Worm (Caenorhabditis elegans) whole organism, midembryonic: ENCODE data around the gene ciao-2B.

ENCODE experiments used
- flt-1 ChIP-seq: fragments of 200-800 bp; sonication (Bioruptor generic); IDR thresholded peaks from 2 replicates; pipeline ENCODE4 v1.3.6; 2022; ENCODE audit warnings: missing genetic modification characterization, missing compliant biosample characterization
- ztf-29 ChIP-seq: fragments of 200-800 bp; sonication (Bioruptor generic); IDR thresholded peaks from 2 replicates; pipeline ENCODE4 v1.3.6; 2022; ENCODE audit warnings: missing genetic modification reagents, missing genetic modification characterization, missing compliant biosample characterization

DNA sequence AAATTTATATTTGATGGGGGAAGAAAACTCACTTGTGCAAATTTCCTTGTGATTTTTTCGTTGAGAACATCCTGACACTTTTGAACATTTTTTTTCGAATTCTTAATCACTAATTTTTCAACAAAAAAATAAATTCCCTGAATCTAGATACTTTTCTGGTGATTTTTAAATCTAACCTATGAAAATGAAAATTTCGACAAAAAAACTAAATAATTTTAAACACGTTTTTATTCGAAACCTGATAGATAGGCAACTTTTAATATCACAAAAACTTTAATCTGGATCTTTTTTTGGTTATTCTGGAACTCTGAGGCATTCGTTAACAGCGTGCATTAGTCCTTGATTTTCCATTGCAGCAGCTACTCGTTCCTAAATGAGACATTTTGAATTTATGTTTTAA, 2.5 kb downstream of the ciao-2B start, which contains the start of gene F45G2.9:
- TF ChIP-seq ztf-29 (GFP tag; lab: Robert Waterston, UW): no peak
- TF ChIP-seq flt-1 (GFP tag; lab: Robert Waterston, UW): no peak
